Fruit fly (Drosophila melanogaster) whole organism, embryonic: ENCODE results near the gene CG15577.

Experiments
- Adf1 ChIP-seq: fragments of 200-800 bp; sonication (Bioruptor generic); IDR thresholded peaks from 2 replicates; pipeline ENCODE4 v1.3.6; 2022; ENCODE audit warnings: missing biosample characterization, missing genetic modification characterization
- Antp ChIP-seq: fragments of 200-800 bp; sonication (Bioruptor generic); optimal IDR thresholded peaks from 3 replicates; lab custom pipeline; 2016; ENCODE audit warnings: missing biosample characterization, missing genetic modification characterization
- B-H2 ChIP-seq: fragments of 200-800 bp; sonication (Bioruptor generic); optimal IDR thresholded peaks from 2 replicates; lab custom pipeline; 2018; ENCODE audit warnings: missing biosample characterization, mild to moderate bottlenecking, missing genetic modification characterization
- BtbVII ChIP-seq: fragments of 200-800 bp; sonication (Bioruptor generic); optimal IDR thresholded peaks from 3 replicates; lab custom pipeline; 2017; ENCODE audit warnings: missing biosample characterization, mild to moderate bottlenecking, missing genetic modification characterization
- CG10209 ChIP-seq: fragments of 200-800 bp; sonication (Bioruptor generic); optimal IDR thresholded peaks from 3 replicates; lab custom pipeline; 2017; ENCODE audit warnings: missing biosample characterization, mild to moderate bottlenecking, missing genetic modification characterization, missing genetic modification reagents
- CG13287 ChIP-seq: fragments of 200-800 bp; sonication (Bioruptor generic); IDR thresholded peaks from 2 replicates; pipeline ENCODE4 v1.3.6; 2022; ENCODE audit warnings: missing biosample characterization, missing genetic modification characterization; ENCODE audit not compliant: partially characterized antibody
- CG13296 ChIP-seq: fragments of 200-800 bp; sonication (Bioruptor generic); optimal IDR thresholded peaks from 3 replicates; lab custom pipeline; 2018; ENCODE audit warnings: missing biosample characterization, mild to moderate bottlenecking, missing genetic modification characterization
- CG13624 ChIP-seq: fragments of 200-800 bp; sonication (Bioruptor generic); optimal IDR thresholded peaks from 2 replicates; lab custom pipeline; 2016; ENCODE audit warnings: missing biosample characterization, missing genetic modification characterization
- CG13894 ChIP-seq: fragments of 200-800 bp; sonication (Bioruptor generic); optimal IDR thresholded peaks from 3 replicates; lab custom pipeline; 2018; ENCODE audit warnings: missing biosample characterization, mild to moderate bottlenecking, missing genetic modification characterization, moderate library complexity
- CG14965 ChIP-seq: fragments of 200-800 bp; sonication (Bioruptor generic); optimal IDR thresholded peaks from 2 replicates; lab custom pipeline; 2016; ENCODE audit warnings: missing biosample characterization, missing genetic modification characterization, borderline replicate concordance
- CG15601 ChIP-seq: fragments of 200-800 bp; sonication (Bioruptor generic); optimal IDR thresholded peaks from 3 replicates; lab custom pipeline; 2019; ENCODE audit warnings: missing biosample characterization, mild to moderate bottlenecking, missing genetic modification characterization, moderate library complexity
- CG17385 ChIP-seq: fragments of 200-800 bp; sonication (Bioruptor generic); optimal IDR thresholded peaks from 3 replicates; lab custom pipeline; 2018; ENCODE audit warnings: missing biosample characterization, mild to moderate bottlenecking, missing genetic modification characterization
- CG17829 ChIP-seq: fragments of 200-800 bp; optimal IDR thresholded peaks from 2 replicates; lab custom pipeline; 2019; ENCODE audit warnings: missing biosample characterization, mild to moderate bottlenecking, missing genetic modification characterization, moderate library complexity
- CG18619 ChIP-seq: fragments of 200-800 bp; sonication (Bioruptor generic); optimal IDR thresholded peaks from 3 replicates; lab custom pipeline; 2017; ENCODE audit warnings: missing biosample characterization, mild to moderate bottlenecking, missing genetic modification characterization
- CG32767 ChIP-seq: fragments of 200-800 bp; sonication (Bioruptor generic); IDR thresholded peaks from 2 replicates; pipeline ENCODE4 v1.3.6; 2022; ENCODE audit warnings: missing biosample characterization, missing genetic modification characterization
- CG32772 ChIP-seq: fragments of 200-800 bp; sonication (Bioruptor generic); IDR thresholded peaks from 2 replicates; pipeline ENCODE4 v1.3.6; 2022; ENCODE audit warnings: missing biosample characterization, missing genetic modification characterization
- CG4282 ChIP-seq: fragments of 200-800 bp; sonication (Bioruptor generic); optimal IDR thresholded peaks from 2 replicates; lab custom pipeline; 2016; ENCODE audit warnings: missing biosample characterization, missing genetic modification characterization
- CG4730 ChIP-seq: fragments of 200-800 bp; sonication (Bioruptor generic); IDR thresholded peaks from 2 replicates; pipeline ENCODE4 v1.3.6; 2022; ENCODE audit warnings: missing biosample characterization, missing genetic modification characterization
- CG4820 ChIP-seq: fragments of 200-800 bp; sonication (Bioruptor generic); optimal IDR thresholded peaks from 3 replicates; lab custom pipeline; 2016; ENCODE audit warnings: missing biosample characterization, missing genetic modification characterization
- CG6683 ChIP-seq: fragments of 200-800 bp; sonication (Bioruptor generic); optimal IDR thresholded peaks from 2 replicates; lab custom pipeline; 2017; ENCODE audit warnings: missing biosample characterization, mild to moderate bottlenecking, missing genetic modification characterization, missing genetic modification reagents
- CG7372 ChIP-seq: fragments of 200-800 bp; sonication (Bioruptor generic); IDR thresholded peaks from 2 replicates; pipeline ENCODE4 v1.3.6; 2022; ENCODE audit warnings: missing biosample characterization, missing genetic modification characterization
- CG9437 ChIP-seq: fragments of 200-800 bp; sonication (Bioruptor generic); optimal IDR thresholded peaks from 2 replicates; lab custom pipeline; 2018; ENCODE audit warnings: missing biosample characterization, mild to moderate bottlenecking, missing genetic modification characterization
- CG9609 ChIP-seq: fragments of 200-800 bp; sonication (Bioruptor generic); optimal IDR thresholded peaks from 3 replicates; lab custom pipeline; 2016; ENCODE audit warnings: missing biosample characterization, missing genetic modification characterization
- CG9797 ChIP-seq: fragments of 200-800 bp; sonication (Bioruptor generic); optimal IDR thresholded peaks from 3 replicates; lab custom pipeline; 2018; ENCODE audit warnings: missing biosample characterization, mild to moderate bottlenecking, missing genetic modification characterization
- CoRest ChIP-seq: fragments of 200-800 bp; sonication (Bioruptor generic); optimal IDR thresholded peaks from 3 replicates; lab custom pipeline; 2018; ENCODE audit warnings: missing biosample characterization, mild to moderate bottlenecking, missing genetic modification characterization, moderate library complexity
- Dref ChIP-seq: fragments of 200-800 bp; sonication (Bioruptor generic); IDR thresholded peaks from 2 replicates; pipeline ENCODE4 v1.3.6; 2022; ENCODE audit warnings: missing biosample characterization, missing genetic modification characterization
- Ets97D ChIP-seq: fragments of 200-800 bp; sonication (Bioruptor generic); optimal IDR thresholded peaks from 3 replicates; lab custom pipeline; 2016; ENCODE audit warnings: missing biosample characterization, missing genetic modification characterization
- GATAe ChIP-seq: fragments of 200-800 bp; sonication (Bioruptor generic); conservative IDR thresholded peaks from 2 replicates; pipeline ENCODE4 v1.3.6; 2022; ENCODE audit warnings: missing biosample characterization, missing genetic modification characterization
- Gsc ChIP-seq: fragments of 200-800 bp; sonication (Bioruptor generic); IDR thresholded peaks from 2 replicates; pipeline ENCODE4 v1.3.6; 2022; ENCODE audit warnings: missing biosample characterization, missing genetic modification characterization
- H2.0 ChIP-seq: fragments of 200-800 bp; sonication (Bioruptor generic); IDR thresholded peaks from 2 replicates; pipeline ENCODE4 v1.3.6; 2022; ENCODE audit warnings: missing biosample characterization, missing genetic modification characterization
- Hmr ChIP-seq: fragments of 200-800 bp; sonication (Bioruptor generic); optimal IDR thresholded peaks from 3 replicates; lab custom pipeline; 2017; ENCODE audit warnings: mild to moderate bottlenecking, missing biosample characterization, missing genetic modification reagents, missing genetic modification characterization
- Lhr ChIP-seq: fragments of 200-800 bp; sonication (Bioruptor generic); optimal IDR thresholded peaks from 3 replicates; lab custom pipeline; 2017; ENCODE audit warnings: mild to moderate bottlenecking, missing biosample characterization, missing genetic modification reagents, missing genetic modification characterization
- Mad ChIP-seq: fragments of 200-800 bp; sonication (Bioruptor generic); optimal IDR thresholded peaks from 2 replicates; lab custom pipeline; 2016; ENCODE audit warnings: missing biosample characterization, missing genetic modification characterization
- Vsx1 ChIP-seq: fragments of 200-800 bp; sonication (Bioruptor generic); optimal IDR thresholded peaks from 2 replicates; lab custom pipeline; 2017; ENCODE audit warnings: missing biosample characterization, mild to moderate bottlenecking, missing genetic modification characterization, missing genetic modification reagents
- bcd ChIP-seq: fragments of 200-800 bp; sonication (Bioruptor generic); optimal IDR thresholded peaks from 2 replicates; lab custom pipeline; 2017; ENCODE audit warnings: missing biosample characterization, mild to moderate bottlenecking, missing genetic modification characterization
- bigmax ChIP-seq: fragments of 200-800 bp; sonication (Bioruptor generic); optimal IDR thresholded peaks from 2 replicates; lab custom pipeline; 2018; ENCODE audit warnings: missing biosample characterization, mild to moderate bottlenecking, missing genetic modification characterization
- ci ChIP-seq: fragments of 200-800 bp; sonication (Bioruptor generic); IDR thresholded peaks from 3 replicates; pipeline ENCODE4 v1.3.6; 2022; ENCODE audit warnings: missing biosample characterization, missing genetic modification characterization
- da ChIP-seq: fragments of 200-800 bp; sonication (Bioruptor generic); optimal IDR thresholded peaks from 2 replicates; lab custom pipeline; 2016; ENCODE audit warnings: missing biosample characterization, missing genetic modification characterization
- eyg ChIP-seq: fragments of 200-800 bp; sonication (Bioruptor generic); optimal IDR thresholded peaks from 3 replicates; lab custom pipeline; 2016; ENCODE audit warnings: missing biosample characterization, missing genetic modification characterization
- fd64A ChIP-seq: fragments of 200-800 bp; sonication (Bioruptor generic); optimal IDR thresholded peaks from 3 replicates; lab custom pipeline; 2018; ENCODE audit warnings: missing biosample characterization, mild to moderate bottlenecking, missing genetic modification characterization
- ftz-f1 ChIP-seq: fragments of 200-800 bp; sonication (Bioruptor generic); optimal IDR thresholded peaks from 2 replicates; lab custom pipeline; 2016; ENCODE audit warnings: missing biosample characterization, missing genetic modification characterization
- her ChIP-seq: fragments of 200-800 bp; sonication (Bioruptor generic); optimal IDR thresholded peaks from 2 replicates; lab custom pipeline; 2016; ENCODE audit warnings: missing biosample characterization, missing genetic modification characterization
- lmd ChIP-seq: fragments of 200-800 bp; sonication (Bioruptor generic); IDR thresholded peaks from 2 replicates; pipeline ENCODE4 v1.3.6; 2022; ENCODE audit warnings: missing biosample characterization, missing genetic modification characterization
- mam ChIP-seq: fragments of 200-800 bp; sonication (Bioruptor generic); optimal IDR thresholded peaks from 3 replicates; lab custom pipeline; 2016; ENCODE audit warnings: missing biosample characterization, missing genetic modification characterization
- nom ChIP-seq: fragments of 200-800 bp; sonication (Bioruptor generic); optimal IDR thresholded peaks from 2 replicates; lab custom pipeline; 2017; ENCODE audit warnings: missing biosample characterization, missing genetic modification characterization, mild to moderate bottlenecking, moderate library complexity, missing genetic modification reagents
- p53 ChIP-seq: fragments of 200-800 bp; sonication (Bioruptor generic); optimal IDR thresholded peaks from 2 replicates; lab custom pipeline; 2016; ENCODE audit warnings: missing biosample characterization, missing genetic modification characterization
- pb ChIP-seq: fragments of 200-800 bp; sonication (Bioruptor generic); optimal IDR thresholded peaks from 3 replicates; lab custom pipeline; 2016; ENCODE audit warnings: missing biosample characterization, missing genetic modification characterization
- pho ChIP-seq: fragments of 200-800 bp; sonication (Bioruptor generic); optimal IDR thresholded peaks from 2 replicates; lab custom pipeline; 2016; ENCODE audit warnings: missing biosample characterization, missing genetic modification characterization
- pum ChIP-seq: fragments of 200-800 bp; sonication (Bioruptor generic); optimal IDR thresholded peaks from 2 replicates; lab custom pipeline; 2016; ENCODE audit warnings: missing biosample characterization, missing genetic modification characterization
- pzg ChIP-seq: fragments of 200-800 bp; sonication (Bioruptor generic); optimal IDR thresholded peaks from 3 replicates; lab custom pipeline; 2018; ENCODE audit warnings: missing biosample characterization, mild to moderate bottlenecking, missing genetic modification characterization, moderate library complexity
- sqz ChIP-seq: fragments of 200-800 bp; sonication (Bioruptor generic); optimal IDR thresholded peaks from 3 replicates; lab custom pipeline; 2018; ENCODE audit warnings: missing biosample characterization, mild to moderate bottlenecking, missing genetic modification characterization

The CG15577 gene

DNA sequence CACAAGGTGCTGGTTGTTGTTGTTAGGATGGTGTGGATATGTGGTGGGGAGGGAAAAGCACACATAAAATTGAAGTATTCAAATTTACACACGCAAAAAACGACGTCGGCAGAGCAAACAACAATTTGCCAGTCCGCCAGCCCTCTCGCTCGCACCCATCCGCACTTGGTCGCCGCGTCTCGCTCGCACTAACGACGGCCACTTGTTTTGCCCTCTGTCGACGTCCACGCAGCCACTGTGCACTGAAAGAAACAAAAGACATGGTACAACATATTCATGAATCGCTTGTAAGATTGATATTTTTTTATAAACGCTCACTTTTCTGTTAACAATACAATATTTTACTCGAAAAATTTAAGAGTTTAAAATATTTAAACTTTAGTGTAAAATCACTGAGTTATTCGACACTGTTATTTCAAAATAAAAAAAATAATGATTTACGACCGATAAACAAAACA is 47.1 kb upstream of the CG15577 start (continued):
- TF ChIP-seq p53 (no peak), CG15601 (tag; lab: Kevin White, UChicago) (no peak), CG6683 (peak; percentile 38), CoRest (peak; percentile 68), pzg (GFP tag; lab: Kevin White, UChicago) (no peak), bcd (GFP tag; lab: Kevin White, UChicago) (peak; percentile 66), pb (GFP tag; lab: Kevin White, UChicago) (no peak), CG18619 (peak; percentile 66), Antp (GFP tag; lab: Kevin White, UChicago) (no peak), mam (GFP tag; lab: Kevin White, UChicago) (peak; percentile 63), nom (GFP tag; lab: Kevin White, UChicago) (no peak), her (GFP tag; lab: Kevin White, UChicago) (no peak), CG32772 (GFP tag; lab: Robert Waterston, UW) (no peak), Hmr (peak; percentile 71), CG13296 (GFP tag; lab: Kevin White, UChicago) (peak; percentile 50), lmd (GFP tag; lab: Robert Waterston, UW) (peak; percentile 63), CG4730 (GFP tag; lab: Robert Waterston, UW) (no peak), CG13624 (GFP tag; lab: Kevin White, UChicago) (peak; percentile 38), da (GFP tag; lab: Kevin White, UChicago) (no peak), sqz (GFP tag; lab: Kevin White, UChicago) (peak; percentile 13), pho (peak; percentile 43), CG32767 (GFP tag; lab: Robert Waterston, UW) (no peak), eyg (peak; percentile 5), CG7372 (GFP tag; lab: Robert Waterston, UW) (peak; percentile 37; the same call in 1 of the 2 replicates), Gsc (no peak), GATAe (no peak), Lhr (GFP tag; lab: Kevin White, UChicago) (no peak), CG13894 (tag; lab: Kevin White, UChicago) (peak; percentile 14), Dref (no peak), CG14965 (GFP tag; lab: Kevin White, UChicago) (no peak), Mad (GFP tag; lab: Kevin White, UChicago) (no peak), CG4820 (peak; percentile 21), CG9437 (peak; percentile 57), BtbVII (no peak), ftz-f1 (no peak), CG10209 (GFP tag; lab: Kevin White, UChicago) (peak; percentile 57), Vsx1 (no peak), fd64A (GFP tag; lab: Kevin White, UChicago) (no peak), CG17385 (GFP tag; lab: Kevin White, UChicago) (peak; percentile 51), CG17829 (tag; lab: Kevin White, UChicago) (peak; percentile 28), CG9609 (GFP tag; lab: Kevin White, UChicago) (peak; percentile 58), CG13287 (GFP tag; lab: Robert Waterston, UW) (no peak), CG4282 (GFP tag; lab: Kevin White, UChicago) (no peak), pum (GFP tag; lab: Kevin White, UChicago) (peak; percentile 3), CG9797 (GFP tag; lab: Kevin White, UChicago) (no peak), B-H2 (peak; percentile 34), ci (GFP tag; lab: Robert Waterston, UW) (peak; percentile 50; the same call in 2 of the 3 replicates), Ets97D (GFP tag; lab: Kevin White, UChicago) (peak; percentile 13), Adf1 (GFP tag; lab: Robert Waterston, UW) (peak; percentile 95), H2.0 (GFP tag; lab: Robert Waterston, UW) (no peak; the same call in 1 of the 2 replicates), bigmax (GFP tag; lab: Kevin White, UChicago) (no peak)
